Worm (Caenorhabditis elegans): ENCODE data around the gene T22C8.6.

DNA sequence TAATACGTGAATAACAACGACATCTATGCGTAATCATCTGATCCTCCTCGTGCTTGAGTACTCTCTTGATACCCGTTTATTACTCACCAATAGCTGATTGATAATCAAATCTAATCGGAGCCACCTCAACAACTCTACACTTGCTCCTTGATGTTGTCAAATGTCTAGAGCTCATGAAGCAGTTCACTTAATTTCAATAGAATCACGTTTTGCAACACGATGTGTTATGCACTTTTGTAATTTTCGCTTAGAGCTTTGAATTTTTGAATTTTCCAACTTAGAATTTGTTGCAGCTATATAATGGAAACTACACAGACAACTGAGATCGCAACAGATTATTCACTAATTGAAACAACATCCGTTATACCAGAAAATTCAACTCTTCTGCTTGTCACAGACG is 17.6 kb downstream of the T22C8.6 start, which contains the start of gene T22C8.1:
- TF ChIP-seq him-1 (tag; optimal IDR thresholded peaks at IDR 0.05) (no peak), W03F9.2 (tag; optimal IDR thresholded peaks at IDR 0.05) (no peak)

All from whole organism, L4/young adult.